Worm (Caenorhabditis elegans): ENCODE measurements around the gene mks-2.

- TF ChIP-seq aly-2 (tag; optimal IDR thresholded peaks at IDR 0.05) = no peak
- no peak for TF ChIP-seq mab-9 (GFP tag; IDR thresholded peaks at IDR 0.05)
- TF ChIP-seq lin-39 (tag; optimal IDR thresholded peaks at IDR 0.05) = no peak
- no peak for TF ChIP-seq nhr-90 (tag; optimal IDR thresholded peaks at IDR 0.05; ENCODE audit: poor library complexity)
- TF ChIP-seq zag-1 (tag; optimal IDR thresholded peaks at IDR 0.05) = no peak
- TF ChIP-seq dpl-1 (GFP tag; optimal IDR thresholded peaks at IDR 0.05) = no peak
- no peak for TF ChIP-seq ztf-11 (tag; optimal IDR thresholded peaks at IDR 0.05)
- TF ChIP-seq unc-62 (GFP tag; optimal IDR thresholded peaks at IDR 0.05) = no peak
- no peak for TF ChIP-seq tbx-2 (tag; optimal IDR thresholded peaks at IDR 0.05)
- TF ChIP-seq mep-1 (tag; optimal IDR thresholded peaks at IDR 0.05) = no peak
- no peak for TF ChIP-seq isw-1 (GFP tag; IDR thresholded peaks at IDR 0.05)
- TF ChIP-seq lir-3 (tag; optimal IDR thresholded peaks at IDR 0.05; ENCODE audit: poor library complexity) = no peak
- TF ChIP-seq egl-13 (tag; optimal IDR thresholded peaks at IDR 0.05) = no peak
Measured at ce11 chrII:6199010-6199409, 20.2 kb downstream of the mks-2 start.
